Worm (Caenorhabditis elegans) whole organism, L4/young adult: Measurements from ENCODE around the gene ZK353.10.

Source experiments
- W03F9.2 ChIP-seq: fragments of 150-350 bp; optimal IDR thresholded peaks from 2 replicates; lab custom pipeline; 2014; ENCODE audit warnings: missing biosample characterization, missing genetic modification characterization
- dao-5 ChIP-seq: sonication (generic microtip); optimal IDR thresholded peaks from 2 replicates; lab custom pipeline; 2016; ENCODE audit warnings: missing genotype, missing genetic modification characterization, moderate library complexity, missing compliant biosample characterization
- him-1 ChIP-seq: sonication (generic microtip); optimal IDR thresholded peaks from 2 replicates; lab custom pipeline; 2016; ENCODE audit warnings: missing genotype, missing genetic modification reagents, missing genetic modification characterization, missing compliant biosample characterization

DNA sequence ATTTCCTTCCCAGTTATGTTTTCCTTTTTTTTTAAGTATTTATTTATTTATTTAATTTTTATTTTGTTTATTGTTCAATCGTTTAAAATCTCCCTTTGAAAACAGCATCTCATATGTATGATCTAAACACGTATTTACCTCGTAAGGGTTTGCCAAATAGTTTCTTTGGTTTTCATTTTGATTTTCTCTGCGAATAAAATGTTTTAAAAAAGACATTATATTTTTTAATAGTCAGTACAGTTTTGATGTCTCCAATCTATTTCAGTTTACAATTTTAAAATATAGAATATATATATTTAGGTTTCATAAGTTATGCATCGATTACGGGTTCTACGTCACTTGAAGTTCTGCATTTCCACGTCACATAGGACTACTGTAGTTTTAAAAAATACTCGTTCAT, 13.6 kb downstream of the ZK353.10 start, which contains the start of gene R05D3.12:
- TF ChIP-seq him-1 (tag; lab: Kevin White, UChicago): no peak
- TF ChIP-seq dao-5: no peak
- no peak for TF ChIP-seq W03F9.2 (tag; lab: Kevin White, UChicago)
